Worm (Caenorhabditis elegans) whole organism, midembryonic: ENCODE results near the gene C34C12.6.
"Not testable (repeated sequence)": the region's sequence is repeated elsewhere in the genome, so short reads cannot be mapped to it uniquely, and the experiment has no call there.

Source experiments
- T22C8.4 ChIP-seq: fragments of 200-800 bp; sonication (Bioruptor generic); IDR thresholded peaks from 2 replicates; pipeline ENCODE4 v1.3.6; 2022; ENCODE audit warnings: missing genetic modification characterization, missing compliant biosample characterization
- cog-1 ChIP-seq: sonication (generic microtip); optimal IDR thresholded peaks from 2 replicates; lab custom pipeline; 2016; ENCODE audit warnings: missing genetic modification characterization, missing compliant biosample characterization
- flt-1 ChIP-seq: fragments of 200-800 bp; sonication (Bioruptor generic); IDR thresholded peaks from 2 replicates; pipeline ENCODE4 v1.3.6; 2022; ENCODE audit warnings: missing genetic modification characterization, missing compliant biosample characterization
- klf-2 ChIP-seq: fragments of 200-800 bp; sonication (Bioruptor generic); conservative IDR thresholded peaks from 2 replicates; pipeline ENCODE4 v1.3.6; 2022; ENCODE audit warnings: missing genetic modification reagents, missing genetic modification characterization, missing compliant biosample characterization
- med-1 ChIP-seq: sonication (generic microtip); optimal IDR thresholded peaks from 2 replicates; lab custom pipeline; 2017; ENCODE audit warnings: missing genetic modification characterization, mild to moderate bottlenecking, missing compliant biosample characterization, antibody characterized with exemption, missing genetic modification reagents; ENCODE audit not compliant: insufficient read depth
- ref-1 ChIP-seq: fragments of 200-800 bp; sonication (Bioruptor generic); conservative IDR thresholded peaks from 2 replicates; pipeline ENCODE4 v1.3.6; 2022; ENCODE audit warnings: missing genetic modification reagents, missing genetic modification characterization, missing compliant biosample characterization
- tab-1 ChIP-seq: fragments of 200-800 bp; sonication (Bioruptor generic); IDR thresholded peaks from 2 replicates; pipeline ENCODE4 v1.3.6; 2022; ENCODE audit warnings: missing genetic modification characterization, missing compliant biosample characterization
- ztf-23 ChIP-seq: fragments of 200-800 bp; sonication (Bioruptor generic); IDR thresholded peaks from 2 replicates; pipeline ENCODE4 v1.3.6; 2022; ENCODE audit warnings: missing genetic modification reagents, missing genetic modification characterization, missing compliant biosample characterization
- ztf-29 ChIP-seq: fragments of 200-800 bp; sonication (Bioruptor generic); IDR thresholded peaks from 2 replicates; pipeline ENCODE4 v1.3.6; 2022; ENCODE audit warnings: missing genetic modification reagents, missing genetic modification characterization, missing compliant biosample characterization

The C34C12.6 gene

ce11 chrIII:3482291-3482690 lies at the start of gene C34C12.6:
TSS of gene C34C12.6 (plus strand) at chrIII:3482591.
- no peak for TF ChIP-seq ref-1 (GFP tag; lab: Robert Waterston, UW)
- no peak for TF ChIP-seq ztf-23 (GFP tag; lab: Robert Waterston, UW)
- no peak for TF ChIP-seq ztf-29 (GFP tag; lab: Robert Waterston, UW)

ce11 chrIII:3435152-3435551 lies 47.2 kb upstream of the C34C12.6 start:
- TF ChIP-seq ztf-29 (GFP tag; lab: Robert Waterston, UW) (no peak), T22C8.4 (no peak)

- TF ChIP-seq ref-1 (GFP tag; lab: Robert Waterston, UW) (no peak), flt-1 (GFP tag; lab: Robert Waterston, UW) (no peak), cog-1 (no peak), klf-2 (GFP tag; lab: Robert Waterston, UW) (no peak)
Measured at ce11 chrIII:3437139-3437538, 45.3 kb upstream of the C34C12.6 start.

- no peak for TF ChIP-seq klf-2 (GFP tag; lab: Robert Waterston, UW)
- TF ChIP-seq cog-1: no peak
- no peak for TF ChIP-seq med-1 (GFP tag; lab: Kevin White, UChicago)
- TF ChIP-seq ref-1 (GFP tag; lab: Robert Waterston, UW): no peak
- no peak for TF ChIP-seq ztf-23 (GFP tag; lab: Robert Waterston, UW)
- TF ChIP-seq tab-1: no peak
- no peak for TF ChIP-seq flt-1 (GFP tag; lab: Robert Waterston, UW)
- TF ChIP-seq ztf-29 (GFP tag; lab: Robert Waterston, UW): no peak
- TF ChIP-seq T22C8.4: no peak
Measured at ce11 chrIII:3444139-3444538, 38.3 kb upstream of the C34C12.6 start, which contains the start of gene spe-41. TSS of gene spe-41 (minus strand) at chrIII:3444210.

ce11 chrIII:3452563-3453210 lies 29.7 kb upstream of the C34C12.6 start, which contains the start of the genes K01A11.3 and C34C12.12:
TSS of gene K01A11.3 (minus strand) at chrIII:3452613.
TSS of gene C34C12.12 (plus strand) at chrIII:3453194.
- TF ChIP-seq ztf-23 (GFP tag; lab: Robert Waterston, UW): no peak
- TF ChIP-seq ref-1 (GFP tag; lab: Robert Waterston, UW): no peak
- no peak for TF ChIP-seq T22C8.4
- TF ChIP-seq klf-2 (GFP tag; lab: Robert Waterston, UW): no peak

ce11 chrIII:3453486-3453885 lies 28.9 kb upstream of the C34C12.6 start, which contains the start of gene C34C12.2:
TSS of gene C34C12.2 (plus strand) at chrIII:3453786.
- TF ChIP-seq cog-1; ref-1 (GFP tag; lab: Robert Waterston, UW); tab-1: not testable (repeated sequence)

ce11 chrIII:3454045-3454444 lies 28.3 kb upstream of the C34C12.6 start, which contains the start of gene C34C12.1:
TSS of gene C34C12.1 (plus strand) at chrIII:3454345.
- TF ChIP-seq ref-1 (GFP tag; lab: Robert Waterston, UW); tab-1; T22C8.4: not testable (repeated sequence)

ce11 chrIII:3456226-3456625 lies 26.2 kb upstream of the C34C12.6 start:
- TF ChIP-seq med-1 (GFP tag; lab: Kevin White, UChicago) (no peak), cog-1 (peak; percentile 59), tab-1 (no peak), ref-1 (GFP tag; lab: Robert Waterston, UW) (no peak), ztf-23 (GFP tag; lab: Robert Waterston, UW) (peak; percentile 77), klf-2 (GFP tag; lab: Robert Waterston, UW) (no peak), ztf-29 (GFP tag; lab: Robert Waterston, UW) (no peak), flt-1 (GFP tag; lab: Robert Waterston, UW) (0 out of 2 replicates have a peak, but pooled peaks have one; percentile 9), T22C8.4 (no peak)

- TF ChIP-seq klf-2 (GFP tag; lab: Robert Waterston, UW) (no peak), ref-1 (GFP tag; lab: Robert Waterston, UW) (no peak), ztf-29 (GFP tag; lab: Robert Waterston, UW) (no peak), ztf-23 (GFP tag; lab: Robert Waterston, UW) (peak; percentile 66; the same call in 1 of the 2 replicates), cog-1 (peak; percentile 46), med-1 (GFP tag; lab: Kevin White, UChicago) (no peak), T22C8.4 (no peak), flt-1 (GFP tag; lab: Robert Waterston, UW) (peak; percentile 70; the same call in 1 of the 2 replicates), tab-1 (no peak)
Measured at ce11 chrIII:3460061-3460460, 22.3 kb upstream of the C34C12.6 start, which contains the start of gene C34C12.8. TSS of gene C34C12.8 (plus strand) at chrIII:3460406.

- TF ChIP-seq cog-1 (no peak), med-1 (GFP tag; lab: Kevin White, UChicago) (no peak), ref-1 (GFP tag; lab: Robert Waterston, UW) (no peak), tab-1 (no peak), klf-2 (GFP tag; lab: Robert Waterston, UW) (no peak), ztf-29 (GFP tag; lab: Robert Waterston, UW) (no peak), flt-1 (GFP tag; lab: Robert Waterston, UW) (no peak), T22C8.4 (no peak), ztf-23 (GFP tag; lab: Robert Waterston, UW) (no peak)
Measured at ce11 chrIII:3461403-3461802, 21.0 kb upstream of the C34C12.6 start, which contains the start of gene pph-6. TSS of gene pph-6 (plus strand) at chrIII:3461703.
